Fruit fly (Drosophila melanogaster): ENCODE results near the gene Stam.

The Stam gene

dm6 chr2L:10850320-10850990, 7.9 kb upstream of the Stam start, which contains the start of gene porin (continued):
- TF ChIP-seq CG11695 (GFP tag; IDR thresholded peaks at IDR 0.05) (0 out of 3 replicates have a peak, but pooled peaks have one; percentile 9), Oli (tag; optimal IDR thresholded peaks at IDR 0.05) (no peak), bbx (GFP tag; IDR thresholded peaks at IDR 0.05; ENCODE audit: partially characterized antibody) (peak; percentile 67), Aef1 (GFP tag; IDR thresholded peaks at IDR 0.05) (no peak), CG2875 (GFP tag; optimal IDR thresholded peaks at IDR 0.05) (peak; percentile 5), CG8290 (GFP tag; optimal IDR thresholded peaks at IDR 0.05) (no peak), CG8290 (tag; optimal IDR thresholded peaks at IDR 0.05) (peak in 1 of 2 experiments; percentile 37), Hey (tag; optimal IDR thresholded peaks at IDR 0.05) (no peak), Elba2 (GFP tag; optimal IDR thresholded peaks at IDR 0.05) (peak; percentile 30), gsb-n (tag; optimal IDR thresholded peaks at IDR 0.05) (peak; percentile 1), CG8388 (GFP tag; optimal IDR thresholded peaks at IDR 0.05) (no peak), CG18764 (GFP tag; optimal IDR thresholded peaks at IDR 0.05) (no peak), ssp (GFP tag; IDR thresholded peaks at IDR 0.05) (no peak), CG10979 (tag; optimal IDR thresholded peaks at IDR 0.05) (peak; percentile 9), Trl (optimal IDR thresholded peaks at IDR 0.05) (no peak), Trl (GFP tag; optimal IDR thresholded peaks at IDR 0.05) (no peak), CG3847 (GFP tag; IDR thresholded peaks at IDR 0.05) (peak; percentile 70), onecut (GFP tag; IDR thresholded peaks at IDR 0.05) (peak; percentile 61; the same call in 1 of the 2 replicates), gro (GFP tag; optimal IDR thresholded peaks at IDR 0.05) (peak; percentile 37), ara (GFP tag; IDR thresholded peaks at IDR 0.05) (peak; percentile 16; the same call in 1 of the 2 replicates), lbe (GFP tag; optimal IDR thresholded peaks at IDR 0.05) (no peak), cas (GFP tag; IDR thresholded peaks at IDR 0.05) (no peak), CG9727 (GFP tag; optimal IDR thresholded peaks at IDR 0.05) (peak; percentile 2), seq (GFP tag; IDR thresholded peaks at IDR 0.05) (no peak), Fer1 (GFP tag; optimal IDR thresholded peaks at IDR 0.05) (peak; percentile 38), gce (GFP tag; IDR thresholded peaks at IDR 0.05) (no peak), dpn (GFP tag; optimal IDR thresholded peaks at IDR 0.05) (peak in 1 of 2 experiments; percentile 6), Dref (GFP tag; IDR thresholded peaks at IDR 0.05) (peak; percentile 33; the same call in 1 of the 2 replicates), Adf1 (GFP tag; IDR thresholded peaks at IDR 0.05) (0 out of 2 replicates have a peak, but pooled peaks have one; percentile 17), CG18476 (GFP tag; optimal IDR thresholded peaks at IDR 0.05) (no peak), D19A (tag; optimal IDR thresholded peaks at IDR 0.05) (peak; percentile 1), nau (GFP tag; optimal IDR thresholded peaks at IDR 0.05) (no peak), CG8089 (GFP tag; optimal IDR thresholded peaks at IDR 0.05) (no peak), sob (GFP tag; IDR thresholded peaks at IDR 0.05) (peak; percentile 23; the same call in 1 of the 2 replicates), Meics (GFP tag; optimal IDR thresholded peaks at IDR 0.05) (peak; percentile 15), E2f1 (GFP tag; IDR thresholded peaks at IDR 0.05) (no peak), btn (GFP tag; optimal IDR thresholded peaks at IDR 0.05) (no peak), pfk (GFP tag; optimal IDR thresholded peaks at IDR 0.05) (peak; percentile 62), CG7745 (tag; optimal IDR thresholded peaks at IDR 0.05) (peak; percentile 21), nmo (GFP tag; optimal IDR thresholded peaks at IDR 0.05) (peak; percentile 48), sens (GFP tag) (peak; percentile 80), ranshi (GFP tag; IDR thresholded peaks at IDR 0.05) (no peak), CG1233 (GFP tag; optimal IDR thresholded peaks at IDR 0.05) (no peak), CG32532 (GFP tag; IDR thresholded peaks at IDR 0.05) (no peak), MBD-R2 (GFP tag; IDR thresholded peaks at IDR 0.05) (peak; percentile 17; the same call in 1 of the 2 replicates), pzg (GFP tag; optimal IDR thresholded peaks at IDR 0.05) (peak; percentile 96), Scr (GFP tag; IDR thresholded peaks at IDR 0.05; ENCODE audit: partially characterized antibody) (0 out of 2 replicates have a peak, but pooled peaks have one; percentile 17), CG4820 (GFP tag; optimal IDR thresholded peaks at IDR 0.05) (peak; percentile 4), inv (GFP tag; IDR thresholded peaks at IDR 0.05; ENCODE audit: partially characterized antibody) (0 out of 2 replicates have a peak, but pooled peaks have one; percentile 11), stwl (tag; optimal IDR thresholded peaks at IDR 0.05) (peak; percentile 79), CG3065 (GFP tag; optimal IDR thresholded peaks at IDR 0.05) (no peak)
